Worm (Caenorhabditis elegans) whole organism, young adult: ENCODE results near the gene str-136.

ENCODE experiments used
- C06A6.2 ChIP-seq: fragments of 200-800 bp; sonication (Bioruptor generic); conservative IDR thresholded peaks from 2 replicates; pipeline ENCODE4 v1.3.6; 2022; ENCODE audit warnings: missing genetic modification characterization, missing compliant biosample characterization
- D2030.7 ChIP-seq: fragments of 200-800 bp; sonication (Bioruptor generic); IDR thresholded peaks from 2 replicates; pipeline ENCODE4 v1.3.6; 2022; ENCODE audit warnings: missing genetic modification reagents, missing genetic modification characterization, missing compliant biosample characterization
- F10E7.11 ChIP-seq: sonication (generic microtip); optimal IDR thresholded peaks from 2 replicates; lab custom pipeline; 2017; ENCODE audit warnings: mild to moderate bottlenecking, missing genetic modification characterization, moderate library complexity, missing compliant biosample characterization
- F22D6.2 ChIP-seq: sonication (generic microtip); optimal IDR thresholded peaks from 2 replicates; lab custom pipeline; 2016; ENCODE audit warnings: mild to moderate bottlenecking, missing genetic modification characterization, missing compliant biosample characterization
- F52B5.7 ChIP-seq: sonication (generic microtip); optimal IDR thresholded peaks from 2 replicates; lab custom pipeline; 2016; ENCODE audit warnings: mild to moderate bottlenecking, missing genetic modification characterization, missing compliant biosample characterization
- F55B11.4 ChIP-seq: sonication (generic microtip); optimal IDR thresholded peaks from 2 replicates; lab custom pipeline; 2016; ENCODE audit warnings: missing compliant biosample characterization, missing genetic modification characterization, borderline replicate concordance; ENCODE audit not compliant: insufficient read depth
- F57A8.1 ChIP-seq: fragments of 200-800 bp; sonication (Bioruptor generic); optimal IDR thresholded peaks from 2 replicates; lab custom pipeline; 2018; ENCODE audit warnings: mild to moderate bottlenecking, missing genetic modification characterization, moderate library complexity, missing compliant biosample characterization
- T26A5.8 ChIP-seq: sonication (generic microtip); optimal IDR thresholded peaks from 2 replicates; lab custom pipeline; 2016; ENCODE audit warnings: missing genetic modification characterization, missing compliant biosample characterization
- Y95B8A.8 ChIP-seq: fragments of 200-800 bp; sonication (Bioruptor generic); IDR thresholded peaks from 2 replicates; pipeline ENCODE4 v1.3.6; 2022; ENCODE audit warnings: missing genetic modification reagents, missing genetic modification characterization, missing compliant biosample characterization
- aptf-3 ChIP-seq: fragments of 200-800 bp; sonication (Bioruptor generic); IDR thresholded peaks from 2 replicates; pipeline ENCODE4 v1.3.6; 2022; ENCODE audit warnings: missing genetic modification characterization, missing compliant biosample characterization
- atf-7 ChIP-seq: sonication (generic microtip); optimal IDR thresholded peaks from 2 replicates; lab custom pipeline; 2017; ENCODE audit warnings: mild to moderate bottlenecking, missing genetic modification characterization, missing compliant biosample characterization
- athp-1 ChIP-seq: sonication (generic microtip); optimal IDR thresholded peaks from 2 replicates; lab custom pipeline; 2017; ENCODE audit warnings: mild to moderate bottlenecking, missing genetic modification characterization, missing compliant biosample characterization
- attf-5 ChIP-seq: fragments of 200-800 bp; sonication (Bioruptor generic); optimal IDR thresholded peaks from 2 replicates; lab custom pipeline; 2018; ENCODE audit warnings: mild to moderate bottlenecking, missing genetic modification characterization, missing compliant biosample characterization
- attf-6 ChIP-seq: fragments of 200-800 bp; sonication (Bioruptor generic); IDR thresholded peaks from 2 replicates; pipeline ENCODE4 v1.3.6; 2022; ENCODE audit warnings: missing genetic modification reagents, missing genetic modification characterization, missing compliant biosample characterization
- bed-1 ChIP-seq: fragments of 200-800 bp; sonication (Bioruptor generic); IDR thresholded peaks from 2 replicates; pipeline ENCODE4 v1.3.6; 2022; ENCODE audit warnings: missing genetic modification reagents, missing genetic modification characterization, missing compliant biosample characterization
- cebp-1 ChIP-seq, 2 experiments: fragments of 200-800 bp in 1 of 2; sonication (Bioruptor generic) in 1 of 2; sonication (generic microtip) in 1 of 2; IDR thresholded peaks in 1 of 2; optimal IDR thresholded peaks in 1 of 2; 2 replicates each; pipeline versions ENCODE4 v1.3.6 to Lab custom; 2017 to 2022; ENCODE audit warnings: missing compliant biosample characterization in 2 of 2, missing genetic modification characterization in 2 of 2, mild to moderate bottlenecking in 1 of 2, missing genetic modification reagents in 1 of 2, moderate library complexity in 1 of 2
- ceh-40 ChIP-seq: fragments of 200-800 bp; sonication (Bioruptor generic); IDR thresholded peaks from 2 replicates; pipeline ENCODE4 v1.3.6; 2022; ENCODE audit warnings: missing genetic modification characterization, missing compliant biosample characterization
- ceh-79 ChIP-seq: sonication (generic microtip); optimal IDR thresholded peaks from 2 replicates; lab custom pipeline; 2017; ENCODE audit warnings: mild to moderate bottlenecking, missing genetic modification characterization, missing compliant biosample characterization
- chd-7 ChIP-seq: sonication (generic microtip); optimal IDR thresholded peaks from 2 replicates; lab custom pipeline; 2016; ENCODE audit warnings: mild to moderate bottlenecking, missing genetic modification characterization, moderate library complexity, missing compliant biosample characterization
- die-1 ChIP-seq: sonication (generic microtip); optimal IDR thresholded peaks from 2 replicates; lab custom pipeline; 2016; ENCODE audit warnings: missing genotype, mild to moderate bottlenecking, missing genetic modification characterization, missing compliant biosample characterization
- dox-1 ChIP-seq: fragments of 200-800 bp; sonication (Bioruptor generic); IDR thresholded peaks from 2 replicates; pipeline ENCODE4 v1.3.6; 2022; ENCODE audit warnings: missing genetic modification reagents, missing genetic modification characterization, missing compliant biosample characterization
- efl-1 ChIP-seq: fragments of 150-350 bp; optimal IDR thresholded peaks from 2 replicates; lab custom pipeline; 2014; ENCODE audit warnings: missing biosample characterization, missing genetic modification reagents, missing genetic modification characterization
- egl-18 ChIP-seq: fragments of 200-800 bp; sonication (Bioruptor generic); IDR thresholded peaks from 2 replicates; pipeline ENCODE4 v1.3.6; 2022; ENCODE audit warnings: missing genetic modification reagents, missing genetic modification characterization, missing compliant biosample characterization
- egl-44 ChIP-seq: fragments of 200-800 bp; sonication (Bioruptor generic); IDR thresholded peaks from 2 replicates; pipeline ENCODE4 v1.3.6; 2022; ENCODE audit warnings: missing genetic modification reagents, missing genetic modification characterization, missing compliant biosample characterization
- egrh-3 ChIP-seq: fragments of 200-800 bp; sonication (Bioruptor generic); IDR thresholded peaks from 2 replicates; pipeline ENCODE4 v1.3.6; 2022; ENCODE audit warnings: missing genetic modification reagents, missing genetic modification characterization, missing compliant biosample characterization
- him-1 ChIP-seq: sonication (generic microtip); optimal IDR thresholded peaks from 2 replicates; lab custom pipeline; 2016; ENCODE audit warnings: missing genotype, missing genetic modification reagents, missing genetic modification characterization, missing compliant biosample characterization
- lag-1 ChIP-seq: fragments of 200-800 bp; sonication (Bioruptor generic); IDR thresholded peaks from 2 replicates; pipeline ENCODE4 v1.3.6; 2022; ENCODE audit warnings: missing genetic modification reagents, missing genetic modification characterization, missing compliant biosample characterization
- let-526 ChIP-seq: fragments of 200-800 bp; sonication (Bioruptor generic); IDR thresholded peaks from 2 replicates; pipeline ENCODE4 v1.3.6; 2022; ENCODE audit warnings: missing genetic modification reagents, missing genetic modification characterization, missing compliant biosample characterization
- lin-40 ChIP-seq: sonication (generic microtip); optimal IDR thresholded peaks from 2 replicates; lab custom pipeline; 2016; ENCODE audit warnings: missing genetic modification characterization, mild to moderate bottlenecking, missing compliant biosample characterization, missing genotype, missing genetic modification reagents
- madf-10 ChIP-seq: sonication (generic microtip); optimal IDR thresholded peaks from 2 replicates; lab custom pipeline; 2016; ENCODE audit warnings: mild to moderate bottlenecking, missing genetic modification characterization, missing compliant biosample characterization
- madf-3 ChIP-seq: fragments of 200-800 bp; sonication (Bioruptor generic); IDR thresholded peaks from 2 replicates; pipeline ENCODE4 v1.3.6; 2022; ENCODE audit warnings: missing genetic modification reagents, missing genetic modification characterization, missing compliant biosample characterization
- madf-6 ChIP-seq: fragments of 200-800 bp; sonication (Bioruptor generic); IDR thresholded peaks from 2 replicates; pipeline ENCODE4 v1.3.6; 2022; ENCODE audit warnings: missing genetic modification reagents, missing genetic modification characterization, missing compliant biosample characterization
- madf-8 ChIP-seq: fragments of 200-800 bp; sonication (Bioruptor generic); conservative IDR thresholded peaks from 2 replicates; pipeline ENCODE4 v1.3.6; 2022; ENCODE audit warnings: missing genetic modification reagents, missing genetic modification characterization, missing compliant biosample characterization
- mcd-1 ChIP-seq: fragments of 200-800 bp; sonication (Bioruptor generic); IDR thresholded peaks from 2 replicates; pipeline ENCODE4 v1.3.6; 2022; ENCODE audit warnings: missing genetic modification reagents, missing genetic modification characterization, missing compliant biosample characterization
- mes-4 ChIP-seq: sonication (generic microtip); optimal IDR thresholded peaks from 2 replicates; lab custom pipeline; 2016; ENCODE audit warnings: missing genotype, missing genetic modification characterization, missing compliant biosample characterization
- nfya-2 ChIP-seq: fragments of 200-800 bp; sonication (Bioruptor generic); IDR thresholded peaks from 2 replicates; pipeline ENCODE4 v1.3.6; 2022; ENCODE audit warnings: missing genetic modification reagents, missing genetic modification characterization, missing compliant biosample characterization
- rcor-1 ChIP-seq: fragments of 200-800 bp; sonication (Bioruptor generic); IDR thresholded peaks from 2 replicates; pipeline ENCODE4 v1.3.6; 2022; ENCODE audit warnings: missing genetic modification reagents, missing genetic modification characterization, missing compliant biosample characterization
- rec-8 ChIP-seq, 2 experiments: sonication (generic microtip); optimal IDR thresholded peaks; 2 replicates each; lab custom pipeline; 2016; ENCODE audit warnings: mild to moderate bottlenecking in 2 of 2, missing genetic modification characterization in 2 of 2, missing genetic modification reagents in 2 of 2, missing genotype in 2 of 2, missing biosample characterization in 1 of 2, missing compliant biosample characterization in 1 of 2, moderate library complexity in 1 of 2
- rpc-1 ChIP-seq, 2 experiments: fragments of 150-350 bp in 1 of 2; sonication (generic microtip) in 1 of 2; optimal IDR thresholded peaks; 2 replicates each; lab custom pipeline; 2014 to 2018; ENCODE audit warnings: missing biosample characterization in 1 of 2, missing genetic modification characterization in 1 of 2, missing genetic modification reagents in 1 of 2, missing genotype in 1 of 2
- sea-2 ChIP-seq: fragments of 200-800 bp; sonication (Bioruptor generic); IDR thresholded peaks from 2 replicates; pipeline ENCODE4 v1.3.6; 2022; ENCODE audit warnings: missing genetic modification characterization, missing compliant biosample characterization
- snpc-1.3 ChIP-seq: sonication (generic microtip); optimal IDR thresholded peaks from 2 replicates; lab custom pipeline; 2017; ENCODE audit warnings: missing genetic modification characterization, mild to moderate bottlenecking, missing compliant biosample characterization, antibody characterized with exemption, moderate library complexity, missing genotype, missing genetic modification reagents; ENCODE audit not compliant: insufficient read depth
- tbx-9 ChIP-seq: sonication (generic microtip); optimal IDR thresholded peaks from 2 replicates; lab custom pipeline; 2016; ENCODE audit warnings: borderline replicate concordance, missing genetic modification characterization, inconsistent platforms, missing compliant biosample characterization
- tlf-1 ChIP-seq: fragments of 200-800 bp; sonication (Bioruptor generic); optimal IDR thresholded peaks from 2 replicates; lab custom pipeline; 2018; ENCODE audit warnings: mild to moderate bottlenecking, missing genetic modification characterization, missing compliant biosample characterization
- zfh-2 ChIP-seq: fragments of 200-800 bp; sonication (Bioruptor generic); conservative IDR thresholded peaks from 2 replicates; pipeline ENCODE4 v1.3.6; 2022; ENCODE audit warnings: missing genetic modification reagents, missing genetic modification characterization, missing compliant biosample characterization
- ztf-25 ChIP-seq: fragments of 200-800 bp; sonication (Bioruptor generic); IDR thresholded peaks from 2 replicates; pipeline ENCODE4 v1.3.6; 2022; ENCODE audit warnings: missing genetic modification reagents, missing genetic modification characterization, missing compliant biosample characterization
- ztf-3 ChIP-seq: fragments of 200-800 bp; sonication (Bioruptor generic); optimal IDR thresholded peaks from 2 replicates; lab custom pipeline; 2018; ENCODE audit warnings: mild to moderate bottlenecking, missing genetic modification characterization, missing compliant biosample characterization
- ztf-6 ChIP-seq: fragments of 200-800 bp; sonication (Bioruptor generic); IDR thresholded peaks from 2 replicates; pipeline ENCODE4 v1.3.6; 2022; ENCODE audit warnings: missing genetic modification reagents, missing genetic modification characterization, missing compliant biosample characterization

The str-136 gene

ce11 chrV:8278830-8279229 is at the start of gene str-136:
str-136 (minus strand) TSS chrV:8278930.
- TF ChIP-seq attf-5 (GFP tag; lab: Kevin White, UChicago) (no peak), F10E7.11 (tag; lab: Kevin White, UChicago) (no peak), madf-10 (tag; lab: Kevin White, UChicago) (no peak), C06A6.2 (GFP tag; lab: Robert Waterston, UW) (no peak)

- TF ChIP-seq Y95B8A.8 (GFP tag; lab: Robert Waterston, UW) (no peak), F55B11.4 (tag; lab: Kevin White, UChicago) (no peak), efl-1 (GFP tag; lab: Kevin White, UChicago) (peak; percentile 14), die-1 (tag; lab: Kevin White, UChicago) (no peak), egl-18 (GFP tag; lab: Robert Waterston, UW) (no peak), sea-2 (GFP tag; lab: Robert Waterston, UW) (no peak), egrh-3 (GFP tag; lab: Robert Waterston, UW) (peak; percentile 79; the same call in 1 of the 2 replicates), lag-1 (GFP tag; lab: Robert Waterston, UW) (no peak), F10E7.11 (tag; lab: Kevin White, UChicago) (no peak), ceh-79 (tag; lab: Kevin White, UChicago) (no peak), madf-6 (GFP tag; lab: Robert Waterston, UW) (peak; percentile 72), rpc-1 (optimal IDR thresholded peaks at IDR 0.05; lab: Kevin White, UChicago) (no peak), rpc-1 (tag; optimal IDR thresholded peaks at IDR 0.05; lab: Kevin White, UChicago) (no peak), F52B5.7 (tag; lab: Kevin White, UChicago) (no peak), madf-8 (GFP tag; lab: Robert Waterston, UW) (peak; percentile 35; the same call in 1 of the 2 replicates), ztf-25 (GFP tag; lab: Robert Waterston, UW) (no peak), attf-6 (GFP tag; lab: Robert Waterston, UW) (no peak), ztf-6 (GFP tag; lab: Robert Waterston, UW) (no peak), cebp-1 (GFP tag; IDR thresholded peaks at IDR 0.05; lab: Robert Waterston, UW) (no peak), cebp-1 (tag; optimal IDR thresholded peaks at IDR 0.05; lab: Kevin White, UChicago) (no peak), D2030.7 (GFP tag; lab: Robert Waterston, UW) (no peak), mcd-1 (GFP tag; lab: Robert Waterston, UW) (no peak), rcor-1 (GFP tag; lab: Robert Waterston, UW) (no peak), ceh-40 (no peak), egl-44 (GFP tag; lab: Robert Waterston, UW) (no peak), ztf-3 (GFP tag; lab: Kevin White, UChicago) (no peak), lin-40 (tag; lab: Kevin White, UChicago) (no peak), F57A8.1 (no peak), madf-3 (no peak), him-1 (tag; lab: Kevin White, UChicago) (no peak), athp-1 (tag; lab: Kevin White, UChicago) (no peak), bed-1 (GFP tag; lab: Robert Waterston, UW) (no peak), mes-4 (tag; lab: Kevin White, UChicago) (no peak), nfya-2 (GFP tag; lab: Robert Waterston, UW) (no peak), snpc-1.3 (tag; lab: Kevin White, UChicago) (no peak), aptf-3 (GFP tag; lab: Robert Waterston, UW) (0 out of 2 replicates have a peak, but pooled peaks have one; percentile 53), let-526 (GFP tag; lab: Robert Waterston, UW) (no peak), tlf-1 (GFP tag; lab: Kevin White, UChicago) (no peak), T26A5.8 (tag; lab: Kevin White, UChicago) (no peak), F22D6.2 (tag; lab: Kevin White, UChicago) (no peak), tbx-9 (no peak), atf-7 (no peak), rec-8 (tag; optimal IDR thresholded peaks at IDR 0.05; lab: Kevin White, UChicago) (no peak), dox-1 (GFP tag; lab: Robert Waterston, UW) (no peak), chd-7 (no peak), zfh-2 (GFP tag; lab: Robert Waterston, UW) (peak; percentile 81)
These were observed 48.4 kb upstream of the str-136 start for ce11 chrV:8327080-8327479.
